Worm (Caenorhabditis elegans) whole organism, young adult: ENCODE results near the gene ZC239.17.

ENCODE experiments used
- C06A6.2 ChIP-seq: fragments of 200-800 bp; sonication (Bioruptor generic); conservative IDR thresholded peaks from 2 replicates; pipeline ENCODE4 v1.3.6; 2022; ENCODE audit warnings: missing genetic modification characterization, missing compliant biosample characterization
- D2030.7 ChIP-seq: fragments of 200-800 bp; sonication (Bioruptor generic); IDR thresholded peaks from 2 replicates; pipeline ENCODE4 v1.3.6; 2022; ENCODE audit warnings: missing genetic modification reagents, missing genetic modification characterization, missing compliant biosample characterization
- F10E7.11 ChIP-seq: sonication (generic microtip); optimal IDR thresholded peaks from 2 replicates; lab custom pipeline; 2017; ENCODE audit warnings: mild to moderate bottlenecking, missing genetic modification characterization, moderate library complexity, missing compliant biosample characterization
- F22D6.2 ChIP-seq: sonication (generic microtip); optimal IDR thresholded peaks from 2 replicates; lab custom pipeline; 2016; ENCODE audit warnings: mild to moderate bottlenecking, missing genetic modification characterization, missing compliant biosample characterization
- F57A8.1 ChIP-seq: fragments of 200-800 bp; sonication (Bioruptor generic); optimal IDR thresholded peaks from 2 replicates; lab custom pipeline; 2018; ENCODE audit warnings: mild to moderate bottlenecking, missing genetic modification characterization, moderate library complexity, missing compliant biosample characterization
- F57C9.4 ChIP-seq: sonication (generic microtip); optimal IDR thresholded peaks from 2 replicates; lab custom pipeline; 2017; ENCODE audit warnings: mild to moderate bottlenecking, missing genetic modification characterization, missing compliant biosample characterization
- K11D2.4 ChIP-seq: fragments of 200-800 bp; sonication (Bioruptor generic); IDR thresholded peaks from 2 replicates; pipeline ENCODE4 v1.3.6; 2022; ENCODE audit warnings: missing genetic modification reagents, missing genetic modification characterization, missing compliant biosample characterization
- K12H6.12 ChIP-seq: fragments of 200-800 bp; sonication (Bioruptor generic); optimal IDR thresholded peaks from 2 replicates; lab custom pipeline; 2018; ENCODE audit warnings: mild to moderate bottlenecking, missing genetic modification characterization, missing compliant biosample characterization
- T26A5.8 ChIP-seq: sonication (generic microtip); optimal IDR thresholded peaks from 2 replicates; lab custom pipeline; 2016; ENCODE audit warnings: missing genetic modification characterization, missing compliant biosample characterization
- Y56A3A.18 ChIP-seq: fragments of 200-800 bp; sonication (Bioruptor generic); IDR thresholded peaks from 2 replicates; pipeline ENCODE4 v1.3.6; 2022; ENCODE audit warnings: missing genetic modification reagents, missing genetic modification characterization, missing compliant biosample characterization
- Y79H2A.3 ChIP-seq: fragments of 200-800 bp; sonication (Bioruptor generic); conservative IDR thresholded peaks from 2 replicates; pipeline ENCODE4 v1.3.6; 2022; ENCODE audit warnings: missing genetic modification reagents, missing genetic modification characterization, missing compliant biosample characterization
- ZK185.1 ChIP-seq: sonication (generic microtip); optimal IDR thresholded peaks from 2 replicates; lab custom pipeline; 2016; ENCODE audit warnings: mild to moderate bottlenecking, missing genetic modification characterization, missing compliant biosample characterization; ENCODE audit not compliant: poor library complexity, severe bottlenecking
- ama-1 ChIP-seq, 3 experiments: fragments of 150-350 bp in 1 of 3; sonication (generic microtip) in 2 of 3; optimal IDR thresholded peaks; 2 replicates each; lab custom pipeline; 2014 to 2018; ENCODE audit warnings: missing biosample characterization in 2 of 3, missing genetic modification characterization in 2 of 3, missing genetic modification reagents in 2 of 3
- aptf-3 ChIP-seq: fragments of 200-800 bp; sonication (Bioruptor generic); IDR thresholded peaks from 2 replicates; pipeline ENCODE4 v1.3.6; 2022; ENCODE audit warnings: missing genetic modification characterization, missing compliant biosample characterization
- atf-7 ChIP-seq: sonication (generic microtip); optimal IDR thresholded peaks from 2 replicates; lab custom pipeline; 2017; ENCODE audit warnings: mild to moderate bottlenecking, missing genetic modification characterization, missing compliant biosample characterization
- cebp-1 ChIP-seq, 2 experiments: fragments of 200-800 bp in 1 of 2; sonication (Bioruptor generic) in 1 of 2; sonication (generic microtip) in 1 of 2; IDR thresholded peaks in 1 of 2; optimal IDR thresholded peaks in 1 of 2; 2 replicates each; pipeline versions ENCODE4 v1.3.6 to Lab custom; 2017 to 2022; ENCODE audit warnings: missing compliant biosample characterization in 2 of 2, missing genetic modification characterization in 2 of 2, mild to moderate bottlenecking in 1 of 2, missing genetic modification reagents in 1 of 2, moderate library complexity in 1 of 2
- ceh-58 ChIP-seq: fragments of 200-800 bp; sonication (Bioruptor generic); IDR thresholded peaks from 2 replicates; pipeline ENCODE4 v1.3.6; 2022; ENCODE audit warnings: missing genetic modification characterization, missing compliant biosample characterization
- ceh-79 ChIP-seq: sonication (generic microtip); optimal IDR thresholded peaks from 2 replicates; lab custom pipeline; 2017; ENCODE audit warnings: mild to moderate bottlenecking, missing genetic modification characterization, missing compliant biosample characterization
- die-1 ChIP-seq: sonication (generic microtip); optimal IDR thresholded peaks from 2 replicates; lab custom pipeline; 2016; ENCODE audit warnings: missing genotype, mild to moderate bottlenecking, missing genetic modification characterization, missing compliant biosample characterization
- efl-1 ChIP-seq: fragments of 150-350 bp; optimal IDR thresholded peaks from 2 replicates; lab custom pipeline; 2014; ENCODE audit warnings: missing biosample characterization, missing genetic modification reagents, missing genetic modification characterization
- egl-44 ChIP-seq: fragments of 200-800 bp; sonication (Bioruptor generic); IDR thresholded peaks from 2 replicates; pipeline ENCODE4 v1.3.6; 2022; ENCODE audit warnings: missing genetic modification reagents, missing genetic modification characterization, missing compliant biosample characterization
- him-1 ChIP-seq: sonication (generic microtip); optimal IDR thresholded peaks from 2 replicates; lab custom pipeline; 2016; ENCODE audit warnings: missing genotype, missing genetic modification reagents, missing genetic modification characterization, missing compliant biosample characterization
- hlh-12 ChIP-seq: sonication (generic microtip); optimal IDR thresholded peaks from 2 replicates; lab custom pipeline; 2016; ENCODE audit warnings: missing genetic modification characterization, missing compliant biosample characterization
- hrde-1 ChIP-seq: sonication (generic microtip); optimal IDR thresholded peaks from 2 replicates; lab custom pipeline; 2016; ENCODE audit warnings: missing genetic modification characterization, mild to moderate bottlenecking, missing compliant biosample characterization, moderate library complexity, missing genotype, missing genetic modification reagents, borderline replicate concordance
- lag-1 ChIP-seq: fragments of 200-800 bp; sonication (Bioruptor generic); IDR thresholded peaks from 2 replicates; pipeline ENCODE4 v1.3.6; 2022; ENCODE audit warnings: missing genetic modification reagents, missing genetic modification characterization, missing compliant biosample characterization
- let-526 ChIP-seq: fragments of 200-800 bp; sonication (Bioruptor generic); IDR thresholded peaks from 2 replicates; pipeline ENCODE4 v1.3.6; 2022; ENCODE audit warnings: missing genetic modification reagents, missing genetic modification characterization, missing compliant biosample characterization
- lin-26 ChIP-seq: fragments of 200-800 bp; sonication (Bioruptor generic); IDR thresholded peaks from 2 replicates; pipeline ENCODE4 v1.3.6; 2022; ENCODE audit warnings: missing genetic modification reagents, missing genetic modification characterization, missing compliant biosample characterization
- lir-1 ChIP-seq: fragments of 200-800 bp; sonication (Bioruptor generic); conservative IDR thresholded peaks from 2 replicates; pipeline ENCODE4 v1.3.6; 2022; ENCODE audit warnings: missing genetic modification reagents, missing genetic modification characterization, missing compliant biosample characterization
- madf-10 ChIP-seq: sonication (generic microtip); optimal IDR thresholded peaks from 2 replicates; lab custom pipeline; 2016; ENCODE audit warnings: mild to moderate bottlenecking, missing genetic modification characterization, missing compliant biosample characterization
- madf-6 ChIP-seq: fragments of 200-800 bp; sonication (Bioruptor generic); IDR thresholded peaks from 2 replicates; pipeline ENCODE4 v1.3.6; 2022; ENCODE audit warnings: missing genetic modification reagents, missing genetic modification characterization, missing compliant biosample characterization
- nhr-179 ChIP-seq: sonication (generic microtip); optimal IDR thresholded peaks from 2 replicates; lab custom pipeline; 2016; ENCODE audit warnings: mild to moderate bottlenecking, missing genetic modification characterization, missing compliant biosample characterization
- nhr-80 ChIP-seq: sonication (generic microtip); optimal IDR thresholded peaks from 2 replicates; lab custom pipeline; 2016; ENCODE audit warnings: missing genetic modification characterization, missing compliant biosample characterization
- repo-1 ChIP-seq: sonication (generic microtip); optimal IDR thresholded peaks from 2 replicates; lab custom pipeline; 2017; ENCODE audit warnings: mild to moderate bottlenecking, missing genetic modification characterization, missing compliant biosample characterization
- snpc-3.4 ChIP-seq: sonication (generic microtip); optimal IDR thresholded peaks from 2 replicates; lab custom pipeline; 2017; ENCODE audit warnings: missing genetic modification characterization, mild to moderate bottlenecking, missing compliant biosample characterization, antibody characterized with exemption, moderate library complexity, missing genotype, missing genetic modification reagents
- snpc-4 ChIP-seq, 5 experiments: fragments of 150-350 bp in 1 of 5; sonication (generic microtip) in 4 of 5; optimal IDR thresholded peaks; 2 replicates each; lab custom pipeline; 2014 to 2018; ENCODE audit warnings: missing genetic modification characterization in 5 of 5, missing biosample characterization in 3 of 5, antibody characterized with exemption in 2 of 5, mild to moderate bottlenecking in 2 of 5, missing compliant biosample characterization in 2 of 5, missing genotype in 2 of 5, moderate library complexity in 2 of 5, missing genetic modification reagents in 1 of 5
- sptf-2 ChIP-seq: fragments of 200-800 bp; sonication (Bioruptor generic); optimal IDR thresholded peaks from 2 replicates; lab custom pipeline; 2018; ENCODE audit warnings: mild to moderate bottlenecking, missing genetic modification characterization, missing compliant biosample characterization
- ztf-26 ChIP-seq: sonication (generic microtip); optimal IDR thresholded peaks from 2 replicates; lab custom pipeline; 2017; ENCODE audit warnings: missing genetic modification characterization, missing compliant biosample characterization
- ztf-3 ChIP-seq: fragments of 200-800 bp; sonication (Bioruptor generic); optimal IDR thresholded peaks from 2 replicates; lab custom pipeline; 2018; ENCODE audit warnings: mild to moderate bottlenecking, missing genetic modification characterization, missing compliant biosample characterization

Gene ZC239.17

DNA sequence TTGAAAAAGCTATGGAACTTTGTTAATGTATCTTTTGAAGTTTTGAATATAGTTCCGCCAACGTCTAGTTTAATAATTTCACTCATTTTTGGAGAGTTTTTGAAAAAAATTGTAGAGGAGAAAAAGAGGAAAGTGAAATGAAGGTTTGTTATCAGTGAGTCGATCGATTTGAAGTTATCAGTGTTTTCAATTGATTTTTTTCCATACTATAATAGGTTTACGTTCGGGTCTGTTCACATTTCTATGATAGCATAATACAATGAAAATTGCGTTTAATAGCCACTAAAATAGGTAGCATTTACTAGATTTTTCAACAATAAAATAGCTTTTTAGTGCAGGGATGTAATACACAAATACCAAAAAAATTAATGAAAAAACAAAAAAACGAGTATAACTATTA, 480 bp downstream of the ZC239.17 start, which contains the start of gene ZC239.16:
Gene ZC239.16 (minus strand): TSS at position 120 of the 400 bp plus-strand sequence.
- TF ChIP-seq nhr-80 (peak; percentile 13), egl-44 (GFP tag; lab: Robert Waterston, UW) (no peak)

DNA sequence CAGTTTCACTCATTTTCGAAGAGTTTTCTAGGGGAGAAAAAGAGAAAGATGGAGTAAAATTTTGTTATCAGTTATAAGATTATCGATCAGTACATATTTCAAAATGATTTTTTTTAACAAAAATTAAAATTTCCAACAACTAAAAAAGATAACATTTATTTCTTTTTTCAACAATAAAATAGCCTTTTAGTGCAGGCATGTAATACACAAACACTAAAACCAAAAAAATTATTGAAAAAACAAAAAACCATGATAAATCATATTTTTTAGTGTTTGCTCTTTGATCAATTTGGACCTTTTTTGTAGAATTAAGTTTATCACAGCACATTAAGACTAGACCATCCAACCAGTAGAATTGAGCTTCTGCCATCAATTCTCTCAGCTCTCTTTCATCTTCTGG, 1.0 kb downstream of the ZC239.17 start, which contains the start of gene ZC239.15:
Gene ZC239.15 (minus strand): TSS at position 101 of the 400 bp plus-strand sequence.
- TF ChIP-seq lir-1 (no peak), C06A6.2 (GFP tag; lab: Robert Waterston, UW) (no peak), him-1 (tag; lab: Kevin White, UChicago) (no peak), K11D2.4 (GFP tag; lab: Robert Waterston, UW) (no peak), madf-10 (no peak), repo-1 (no peak), hrde-1 (tag; lab: Kevin White, UChicago) (no peak), ceh-79 (tag; lab: Kevin White, UChicago) (no peak), atf-7 (tag; lab: Kevin White, UChicago) (no peak), K12H6.12 (tag; lab: Kevin White, UChicago) (no peak), T26A5.8 (tag; lab: Kevin White, UChicago) (no peak), efl-1 (GFP tag; lab: Kevin White, UChicago) (no peak), ztf-26 (tag; lab: Kevin White, UChicago) (no peak), snpc-4 (GFP tag; optimal IDR thresholded peaks at IDR 0.05; lab: Kevin White, UChicago) (no peak), snpc-4 (tag; optimal IDR thresholded peaks at IDR 0.05; lab: Kevin White, UChicago) (no peak), D2030.7 (GFP tag; lab: Robert Waterston, UW) (no peak), ama-1 (optimal IDR thresholded peaks at IDR 0.05; lab: Kevin White, UChicago) (no peak), ama-1 (GFP tag; optimal IDR thresholded peaks at IDR 0.05; lab: Kevin White, UChicago) (no peak), F10E7.11 (tag; lab: Kevin White, UChicago) (no peak), ceh-58 (no peak), hlh-12 (tag; lab: Kevin White, UChicago) (no peak), F22D6.2 (tag; lab: Kevin White, UChicago) (no peak)

DNA sequence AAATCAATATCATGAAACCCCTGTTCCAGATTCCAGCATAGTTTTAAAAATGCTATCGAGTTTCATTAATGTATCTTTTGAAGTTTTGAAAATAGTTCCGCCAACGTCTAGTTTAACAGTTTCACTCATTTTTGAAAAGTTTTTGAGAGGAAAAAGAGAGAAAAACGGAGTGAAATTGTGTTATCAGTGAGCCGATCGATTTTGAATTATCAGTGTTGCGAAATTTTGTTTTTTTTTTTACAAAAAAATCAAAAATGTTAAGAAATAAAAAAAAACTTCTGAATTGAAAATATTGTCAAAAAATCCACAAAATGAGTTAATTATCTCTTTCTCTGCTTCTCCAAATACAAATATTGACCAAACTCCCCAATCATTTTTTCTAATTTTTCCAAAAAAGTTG, 3.0 kb downstream of the ZC239.17 start, which contains the start of gene ZC239.13:
Gene ZC239.13 (minus strand): TSS at position 154 of the 400 bp plus-strand sequence.
- TF ChIP-seq cebp-1 (GFP tag; IDR thresholded peaks at IDR 0.05; lab: Robert Waterston, UW) (peak; percentile 74; the same call in 1 of the 2 replicates), cebp-1 (tag; optimal IDR thresholded peaks at IDR 0.05; lab: Kevin White, UChicago) (peak; percentile 78), let-526 (no peak)

DNA sequence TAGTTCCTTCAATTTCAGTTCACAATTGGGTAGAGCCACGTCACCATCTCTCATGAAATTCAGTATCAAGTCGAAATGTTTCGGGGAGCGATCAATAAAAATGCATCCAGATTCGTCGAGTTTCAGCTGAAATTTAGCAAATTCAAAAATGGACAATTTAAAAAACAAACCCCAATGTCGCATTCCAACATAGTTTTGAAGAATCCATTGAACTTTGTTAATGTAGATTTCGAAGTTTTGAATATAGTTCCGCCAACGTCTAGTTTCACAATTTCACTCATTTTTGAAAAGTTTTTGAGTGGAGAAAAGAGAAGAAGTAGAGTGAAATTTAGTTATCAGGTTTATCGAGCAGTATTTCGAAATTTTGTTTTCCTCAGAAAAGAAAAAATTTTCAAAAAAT, 4.0 kb downstream of the ZC239.17 start, which contains the start of gene ZC239.14:
Gene ZC239.14 (minus strand): TSS at position 305 of the 400 bp plus-strand sequence.
- no peak for TF ChIP-seq die-1 (tag; lab: Kevin White, UChicago)
- no peak for TF ChIP-seq madf-6 (GFP tag; lab: Robert Waterston, UW)
- TF ChIP-seq Y56A3A.18, result no peak
- no peak for TF ChIP-seq lag-1 (GFP tag; lab: Robert Waterston, UW)
- TF ChIP-seq repo-1, result no peak
- TF ChIP-seq snpc-3.4 (tag; lab: Kevin White, UChicago), result no peak
- no peak for TF ChIP-seq F57A8.1 (GFP tag; lab: Kevin White, UChicago)
- TF ChIP-seq lin-26 (GFP tag; lab: Robert Waterston, UW), result no peak
- no peak for TF ChIP-seq ZK185.1 (tag; lab: Kevin White, UChicago)
- no peak for TF ChIP-seq sptf-2 (GFP tag; lab: Kevin White, UChicago)
- TF ChIP-seq Y79H2A.3 (GFP tag; lab: Robert Waterston, UW), result no peak
- TF ChIP-seq ztf-3 (GFP tag; lab: Kevin White, UChicago), result no peak
- no peak for TF ChIP-seq nhr-179 (tag; lab: Kevin White, UChicago)
- no peak for TF ChIP-seq aptf-3 (GFP tag; lab: Robert Waterston, UW)
- no peak for TF ChIP-seq D2030.7 (GFP tag; lab: Robert Waterston, UW)
- no peak for TF ChIP-seq nhr-80
- TF ChIP-seq F57C9.4 (tag; lab: Kevin White, UChicago), result no peak
- TF ChIP-seq, all 124 proteins: peak for 0
